Worm (Caenorhabditis elegans): ENCODE measurements around the gene Y47D7A.12.

The Y47D7A.12 gene

ce11 chrV:4407519-4407918, 22.0 kb downstream of the Y47D7A.12 start, which contains the start of gene nhr-118:
nhr-118 (plus strand) TSS chrV:4407819.
- TF ChIP-seq elt-1 (tag; optimal IDR thresholded peaks at IDR 0.05) (no peak), nhr-23 (tag; optimal IDR thresholded peaks at IDR 0.05) (no peak), ZK546.5 (tag; optimal IDR thresholded peaks at IDR 0.05) (no peak), crh-2 (tag; optimal IDR thresholded peaks at IDR 0.05) (no peak), R02D3.7 (tag; optimal IDR thresholded peaks at IDR 0.05) (no peak), lin-11 (tag; optimal IDR thresholded peaks at IDR 0.05) (no peak), nhr-21 (tag; optimal IDR thresholded peaks at IDR 0.05) (no peak), Y55F3AM.14 (GFP tag; optimal IDR thresholded peaks at IDR 0.05) (no peak), mab-5 (tag; optimal IDR thresholded peaks at IDR 0.05) (no peak), peb-1 (tag; optimal IDR thresholded peaks at IDR 0.05) (no peak), nhr-6 (tag; optimal IDR thresholded peaks at IDR 0.05) (no peak), ama-1 (optimal IDR thresholded peaks at IDR 0.05) (no peak), sem-4 (tag; optimal IDR thresholded peaks at IDR 0.05) (no peak), nhr-237 (tag; optimal IDR thresholded peaks at IDR 0.05) (no peak), mdl-1 (tag; optimal IDR thresholded peaks at IDR 0.05) (no peak), snpc-4 (tag; optimal IDR thresholded peaks at IDR 0.05) (no peak)

DNA sequence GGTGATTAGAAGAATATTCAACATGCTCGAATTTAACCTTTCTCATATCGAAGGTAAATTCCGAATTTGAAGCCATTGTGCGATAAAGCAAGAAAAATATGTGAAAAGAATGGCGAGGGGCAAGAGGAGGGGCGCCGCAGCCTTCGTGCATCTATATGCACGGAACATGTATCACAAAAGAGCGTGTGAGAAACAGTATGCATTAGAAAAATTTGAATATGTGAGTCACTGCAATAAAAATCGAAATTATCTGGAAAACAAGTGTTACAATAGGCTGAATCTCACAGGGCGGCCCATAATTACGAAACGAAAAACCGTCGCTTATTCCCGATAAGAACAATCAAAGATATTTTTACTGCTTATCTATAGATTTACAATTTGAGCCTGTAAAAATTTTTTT, 27.6 kb downstream of the Y47D7A.12 start, which contains the start of gene F13A2.5:
F13A2.5 (minus strand) TSS at position 101 of the 400 bp plus-strand sequence.
- no peak for TF ChIP-seq unc-62 (GFP tag; optimal IDR thresholded peaks at IDR 0.05)
- no peak for TF ChIP-seq egl-27 (tag; optimal IDR thresholded peaks at IDR 0.05)
- no peak for TF ChIP-seq snpc-4 (tag; optimal IDR thresholded peaks at IDR 0.05)

DNA sequence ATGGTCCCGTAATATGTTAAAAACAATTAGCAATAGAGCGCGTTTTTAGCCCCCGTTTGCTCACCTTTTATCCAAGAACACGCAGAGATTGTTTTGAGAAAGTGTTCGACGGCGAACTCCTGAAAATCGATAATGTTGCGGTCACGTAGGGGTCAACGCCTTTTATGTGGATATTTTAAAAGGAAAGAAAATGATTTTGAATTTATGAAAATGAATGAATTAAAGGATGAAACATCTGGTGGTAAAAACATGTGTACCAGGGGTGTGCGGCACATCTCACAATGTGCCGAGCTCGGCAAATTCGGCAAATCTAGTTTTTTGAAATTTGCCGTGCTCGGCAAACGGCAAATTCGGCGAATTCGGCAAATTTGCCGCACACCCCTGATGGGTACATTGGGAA, 29.4 kb downstream of the Y47D7A.12 start, which contains the start of gene F13A2.4:
F13A2.4 (minus strand) TSS at position 101 of the 400 bp plus-strand sequence.
- no peak for TF ChIP-seq snpc-4 (tag; optimal IDR thresholded peaks at IDR 0.05)
- TF ChIP-seq ZK546.5 (tag; optimal IDR thresholded peaks at IDR 0.05), result no peak
- TF ChIP-seq crh-2 (tag; optimal IDR thresholded peaks at IDR 0.05), result no peak
- TF ChIP-seq alr-1 (tag; optimal IDR thresholded peaks at IDR 0.05), result no peak
- TF ChIP-seq egl-27 (tag; optimal IDR thresholded peaks at IDR 0.05), result no peak
- no peak for TF ChIP-seq lin-13 (GFP tag; optimal IDR thresholded peaks at IDR 0.05)
- no peak for TF ChIP-seq peb-1 (tag; optimal IDR thresholded peaks at IDR 0.05)
- no peak for TF ChIP-seq ceh-16 (tag; optimal IDR thresholded peaks at IDR 0.05)
- no peak for TF ChIP-seq nhr-10 (tag; optimal IDR thresholded peaks at IDR 0.05)
- no peak for TF ChIP-seq nhr-23 (tag; optimal IDR thresholded peaks at IDR 0.05)
- no peak for TF ChIP-seq R02D3.7 (tag; optimal IDR thresholded peaks at IDR 0.05)
- TF ChIP-seq nhr-237 (tag; optimal IDR thresholded peaks at IDR 0.05), result no peak
- TF ChIP-seq unc-55 (GFP tag; optimal IDR thresholded peaks at IDR 0.05), result no peak
- no peak for TF ChIP-seq lsy-2 (tag; optimal IDR thresholded peaks at IDR 0.05)
- TF ChIP-seq ceh-82 (tag; optimal IDR thresholded peaks at IDR 0.05), result no peak
- no peak for TF ChIP-seq sem-4 (tag; optimal IDR thresholded peaks at IDR 0.05)
- TF ChIP-seq skn-1 (tag; optimal IDR thresholded peaks at IDR 0.05), result no peak
- TF ChIP-seq mbf-1 (tag; optimal IDR thresholded peaks at IDR 0.05), result no peak
- no peak for TF ChIP-seq fos-1 (tag; optimal IDR thresholded peaks at IDR 0.05)
- TF ChIP-seq C34F6.9 (tag; optimal IDR thresholded peaks at IDR 0.05), result no peak

- no peak for TF ChIP-seq snpc-4 (tag; optimal IDR thresholded peaks at IDR 0.05)
- no peak for TF ChIP-seq nhr-21 (tag; optimal IDR thresholded peaks at IDR 0.05)
- TF ChIP-seq unc-39 (tag; optimal IDR thresholded peaks at IDR 0.05), result no peak
- no peak for TF ChIP-seq aly-2 (tag; optimal IDR thresholded peaks at IDR 0.05)
- TF ChIP-seq ceh-16 (tag; optimal IDR thresholded peaks at IDR 0.05), result no peak
- TF ChIP-seq unc-55 (GFP tag; optimal IDR thresholded peaks at IDR 0.05), result no peak
- TF ChIP-seq lin-13 (GFP tag; optimal IDR thresholded peaks at IDR 0.05), result no peak
- no peak for TF ChIP-seq elt-1 (tag; optimal IDR thresholded peaks at IDR 0.05)
- TF ChIP-seq ztf-4 (tag; optimal IDR thresholded peaks at IDR 0.05), result no peak
- no peak for TF ChIP-seq nhr-11 (tag; optimal IDR thresholded peaks at IDR 0.05)
- no peak for TF ChIP-seq skn-1 (tag; optimal IDR thresholded peaks at IDR 0.05)
- TF ChIP-seq ztf-1 (GFP tag; conservative IDR thresholded peaks at IDR 0.05), result no peak
- no peak for TF ChIP-seq gmeb-1 (tag; optimal IDR thresholded peaks at IDR 0.05)
- TF ChIP-seq mab-5 (tag; optimal IDR thresholded peaks at IDR 0.05), result no peak
- TF ChIP-seq nhr-12 (tag; optimal IDR thresholded peaks at IDR 0.05), result no peak
- TF ChIP-seq nhr-237 (tag; optimal IDR thresholded peaks at IDR 0.05), result no peak
- TF ChIP-seq sma-3 (GFP tag; optimal IDR thresholded peaks at IDR 0.05), result no peak
- TF ChIP-seq fos-1 (tag; optimal IDR thresholded peaks at IDR 0.05), result no peak
Observed at ce11 chrV:4398884-4399283, 30.6 kb downstream of the Y47D7A.12 start.
